Worm (Caenorhabditis elegans) whole organism, L1 larva: ENCODE data around the gene nhr-273.

Source experiments
- C04F5.9 ChIP-seq: sonication (generic microtip); optimal IDR thresholded peaks from 2 replicates; lab custom pipeline; 2016; ENCODE audit warnings: missing genetic modification characterization, missing compliant biosample characterization
- C34B4.2 ChIP-seq: sonication (generic microtip); optimal IDR thresholded peaks from 2 replicates; lab custom pipeline; 2017; ENCODE audit warnings: mild to moderate bottlenecking, missing genetic modification characterization, missing compliant biosample characterization
- F16B12.6 ChIP-seq: fragments of 150-350 bp; optimal IDR thresholded peaks from 2 replicates; lab custom pipeline; 2014; ENCODE audit warnings: missing biosample characterization, missing genetic modification characterization
- alr-1 ChIP-seq: fragments of 200-800 bp; sonication (Bioruptor generic); optimal IDR thresholded peaks from 2 replicates; lab custom pipeline; 2018; ENCODE audit warnings: borderline replicate concordance, mild to moderate bottlenecking, missing genetic modification characterization, missing compliant biosample characterization
- ama-1 ChIP-seq: fragments of 150-350 bp; optimal IDR thresholded peaks from 2 replicates; lab custom pipeline; 2014
- ceh-8 ChIP-seq: fragments of 200-800 bp; sonication (Bioruptor generic); optimal IDR thresholded peaks from 2 replicates; lab custom pipeline; 2018; ENCODE audit warnings: mild to moderate bottlenecking, missing genetic modification characterization, moderate library complexity, missing compliant biosample characterization
- ceh-82 ChIP-seq, 3 experiments: fragments of 150-350 bp in 1 of 3; sonication (generic microtip) in 2 of 3; optimal IDR thresholded peaks; 2 replicates each; lab custom pipeline; 2014 to 2017; ENCODE audit warnings: missing biosample characterization in 3 of 3, missing genetic modification characterization in 3 of 3
- ces-1 ChIP-seq: fragments of 150-350 bp; optimal IDR thresholded peaks from 2 replicates; lab custom pipeline; 2014; ENCODE audit warnings: missing biosample characterization, missing genetic modification reagents, missing genetic modification characterization
- dsc-1 ChIP-seq: sonication (generic microtip); optimal IDR thresholded peaks from 2 replicates; lab custom pipeline; 2016; ENCODE audit warnings: mild to moderate bottlenecking, missing genetic modification characterization, missing compliant biosample characterization
- efl-1 ChIP-seq, 4 experiments: fragments of 150-350 bp; optimal IDR thresholded peaks in 3 of 4; peaks in 1 of 4; 1 replicate in 1 of 4; 2 replicates in 3 of 4; lab custom pipeline; 2014; ENCODE audit warnings: missing biosample characterization in 2 of 4, missing genetic modification characterization in 2 of 4, missing genetic modification reagents in 2 of 4
- efl-3 ChIP-seq: fragments of 200-800 bp; sonication (Bioruptor generic); optimal IDR thresholded peaks from 2 replicates; lab custom pipeline; 2018; ENCODE audit warnings: mild to moderate bottlenecking, missing genetic modification characterization, missing compliant biosample characterization
- elt-2 ChIP-seq: sonication (generic microtip); optimal IDR thresholded peaks from 2 replicates; lab custom pipeline; 2016; ENCODE audit warnings: missing genetic modification characterization, mild to moderate bottlenecking, inconsistent platforms, missing compliant biosample characterization, missing genetic modification reagents
- ets-5 ChIP-seq: fragments of 200-800 bp; sonication (Bioruptor generic); IDR thresholded peaks from 2 replicates; pipeline ENCODE4 v1.3.6; 2022; ENCODE audit warnings: missing genetic modification characterization, missing compliant biosample characterization
- fkh-4 ChIP-seq: sonication (generic microtip); optimal IDR thresholded peaks from 2 replicates; lab custom pipeline; 2016; ENCODE audit warnings: missing compliant biosample characterization, missing genetic modification characterization, borderline replicate concordance
- fos-1 ChIP-seq: fragments of 150-350 bp; optimal IDR thresholded peaks from 2 replicates; lab custom pipeline; 2014; ENCODE audit warnings: missing biosample characterization, missing genetic modification characterization
- hlh-17 ChIP-seq: fragments of 200-800 bp; sonication (Bioruptor generic); optimal IDR thresholded peaks from 2 replicates; lab custom pipeline; 2018; ENCODE audit warnings: missing genetic modification characterization, mild to moderate bottlenecking, missing compliant biosample characterization, moderate library complexity, borderline replicate concordance
- irx-1 ChIP-seq: sonication (generic microtip); optimal IDR thresholded peaks from 2 replicates; lab custom pipeline; 2016; ENCODE audit warnings: missing genetic modification characterization, missing compliant biosample characterization
- isw-1 ChIP-seq: fragments of 200-800 bp; sonication (Bioruptor generic); IDR thresholded peaks from 2 replicates; pipeline ENCODE4 v1.3.6; 2022; ENCODE audit warnings: missing genetic modification characterization, missing compliant biosample characterization
- lin-15B ChIP-seq: fragments of 150-350 bp; sonication (generic microtip); optimal IDR thresholded peaks from 3 replicates; lab custom pipeline; 2014; ENCODE audit warnings: missing biosample characterization, missing genetic modification characterization
- lin-35 ChIP-seq, 2 experiments: fragments of 150-350 bp; optimal IDR thresholded peaks; 2 replicates each; lab custom pipeline; 2014; ENCODE audit warnings: missing biosample characterization in 2 of 2, missing genetic modification characterization in 2 of 2, missing genetic modification reagents in 2 of 2
- lir-3 ChIP-seq: sonication (generic microtip); optimal IDR thresholded peaks from 2 replicates; lab custom pipeline; 2016; ENCODE audit warnings: mild to moderate bottlenecking, missing genetic modification characterization, moderate library complexity, missing compliant biosample characterization; ENCODE audit not compliant: poor library complexity
- mab-9 ChIP-seq: fragments of 200-800 bp; sonication (Bioruptor generic); IDR thresholded peaks from 2 replicates; pipeline ENCODE4 v1.3.6; 2022; ENCODE audit warnings: missing genetic modification reagents, missing genetic modification characterization, missing compliant biosample characterization
- nhr-28 ChIP-seq: fragments of 150-350 bp; optimal IDR thresholded peaks from 2 replicates; lab custom pipeline; 2014; ENCODE audit warnings: missing biosample characterization, missing genetic modification characterization
- nhr-47 ChIP-seq: sonication (generic microtip); optimal IDR thresholded peaks from 2 replicates; lab custom pipeline; 2016; ENCODE audit warnings: mild to moderate bottlenecking, missing genetic modification characterization, moderate library complexity, missing compliant biosample characterization
- nhr-71 ChIP-seq: sonication (generic microtip); optimal IDR thresholded peaks from 2 replicates; lab custom pipeline; 2016; ENCODE audit warnings: mild to moderate bottlenecking, missing genetic modification characterization, moderate library complexity, missing compliant biosample characterization
- nhr-77 ChIP-seq: fragments of 150-350 bp; optimal IDR thresholded peaks from 2 replicates; lab custom pipeline; 2014; ENCODE audit warnings: missing biosample characterization, missing genetic modification characterization
- nhr-90 ChIP-seq: sonication (generic microtip); optimal IDR thresholded peaks from 2 replicates; lab custom pipeline; 2016; ENCODE audit warnings: mild to moderate bottlenecking, missing genetic modification characterization, missing compliant biosample characterization; ENCODE audit not compliant: poor library complexity
- pag-3 ChIP-seq: sonication (generic microtip); optimal IDR thresholded peaks from 2 replicates; lab custom pipeline; 2017; ENCODE audit warnings: missing genetic modification characterization, mild to moderate bottlenecking, missing compliant biosample characterization, antibody characterized with exemption, borderline replicate concordance; ENCODE audit not compliant: insufficient read depth
- pax-3 ChIP-seq: fragments of 200-800 bp; sonication (Bioruptor generic); optimal IDR thresholded peaks from 2 replicates; lab custom pipeline; 2018; ENCODE audit warnings: mild to moderate bottlenecking, missing genetic modification characterization, moderate library complexity, missing compliant biosample characterization
- skn-1 ChIP-seq: fragments of 150-350 bp; optimal IDR thresholded peaks from 2 replicates; lab custom pipeline; 2014; ENCODE audit warnings: missing biosample characterization, missing genetic modification characterization
- sox-4 ChIP-seq: sonication (generic microtip); optimal IDR thresholded peaks from 2 replicates; lab custom pipeline; 2016; ENCODE audit warnings: missing genetic modification characterization, missing compliant biosample characterization
- sup-37 ChIP-seq: fragments of 200-800 bp; sonication (Bioruptor generic); optimal IDR thresholded peaks from 2 replicates; lab custom pipeline; 2018; ENCODE audit warnings: mild to moderate bottlenecking, missing genetic modification characterization, missing compliant biosample characterization
- swsn-7 ChIP-seq: sonication (generic microtip); optimal IDR thresholded peaks from 2 replicates; lab custom pipeline; 2016; ENCODE audit warnings: missing genetic modification characterization, missing compliant biosample characterization
- tbx-2 ChIP-seq: sonication (generic microtip); optimal IDR thresholded peaks from 2 replicates; lab custom pipeline; 2016; ENCODE audit warnings: missing genetic modification characterization, missing compliant biosample characterization
- unc-130 ChIP-seq: fragments of 150-350 bp; optimal IDR thresholded peaks from 2 replicates; lab custom pipeline; 2017; ENCODE audit warnings: missing biosample characterization, missing genetic modification characterization, inconsistent platforms
- unc-30 ChIP-seq: sonication (generic microtip); optimal IDR thresholded peaks from 2 replicates; lab custom pipeline; 2017; ENCODE audit warnings: missing biosample characterization, missing genetic modification characterization
- unc-86 ChIP-seq: sonication (generic microtip); optimal IDR thresholded peaks from 2 replicates; lab custom pipeline; 2016; ENCODE audit warnings: missing genetic modification characterization, missing compliant biosample characterization
- unc-98 ChIP-seq: fragments of 200-800 bp; sonication (Bioruptor generic); IDR thresholded peaks from 2 replicates; pipeline ENCODE4 v1.3.6; 2022; ENCODE audit warnings: missing genetic modification characterization, missing compliant biosample characterization
- vab-15 ChIP-seq: sonication (generic microtip); optimal IDR thresholded peaks from 2 replicates; lab custom pipeline; 2017; ENCODE audit warnings: missing genotype, mild to moderate bottlenecking, missing genetic modification characterization, missing compliant biosample characterization
- xbp-1 ChIP-seq: sonication (generic microtip); optimal IDR thresholded peaks from 2 replicates; lab custom pipeline; 2016; ENCODE audit warnings: missing genetic modification characterization, missing compliant biosample characterization
- ztf-4 ChIP-seq: fragments of 150-350 bp; optimal IDR thresholded peaks from 2 replicates; lab custom pipeline; 2014; ENCODE audit warnings: missing biosample characterization, missing genetic modification characterization

Gene nhr-273

ce11 chrII:4424807-4425206 is 10.3 kb upstream of the nhr-273 start, which contains the start of the genes dcaf-13 and toe-1 (continued):
- TF ChIP-seq unc-130 (tag; lab: Kevin White, UChicago) (no peak), irx-1 (tag; lab: Kevin White, UChicago) (no peak), vab-15 (tag; lab: Kevin White, UChicago) (no peak), fos-1 (tag; lab: Kevin White, UChicago) (no peak), pag-3 (no peak), xbp-1 (tag; lab: Kevin White, UChicago) (no peak), dsc-1 (tag; lab: Kevin White, UChicago) (no peak), efl-1 (optimal IDR thresholded peaks at IDR 0.05; lab: Kevin White, UChicago) (peak; percentile 3 to 40), efl-1 (GFP tag; optimal IDR thresholded peaks at IDR 0.05 in 1 of 2; lab: Kevin White, UChicago) (peak; percentile 44 to 68), C34B4.2 (no peak), skn-1 (no peak), ets-5 (no peak), isw-1 (GFP tag; lab: Robert Waterston, UW) (no peak), unc-30 (no peak), ztf-4 (tag; lab: Kevin White, UChicago) (no peak), nhr-77 (no peak), ces-1 (GFP tag; lab: Kevin White, UChicago) (no peak), hlh-17 (GFP tag; lab: Kevin White, UChicago) (no peak), elt-2 (tag; lab: Kevin White, UChicago) (no peak), nhr-90 (no peak), F16B12.6 (tag; lab: Kevin White, UChicago) (peak; percentile 84), ceh-82 (tag; optimal IDR thresholded peaks at IDR 0.05; lab: Kevin White, UChicago) (peak in 2 of 3 experiments; percentile 7 to 17), lin-15B (tag; lab: Kevin White, UChicago) (no peak), mab-9 (GFP tag; lab: Robert Waterston, UW) (no peak), lir-3 (no peak), lin-35 (GFP tag; optimal IDR thresholded peaks at IDR 0.05; lab: Kevin White, UChicago) (peak in 1 of 2 experiments; percentile 37), nhr-47 (peak; percentile 17), nhr-71 (tag; lab: Kevin White, UChicago) (no peak), alr-1 (tag; lab: Kevin White, UChicago) (no peak), swsn-7 (tag; lab: Kevin White, UChicago) (peak; percentile 8)

DNA sequence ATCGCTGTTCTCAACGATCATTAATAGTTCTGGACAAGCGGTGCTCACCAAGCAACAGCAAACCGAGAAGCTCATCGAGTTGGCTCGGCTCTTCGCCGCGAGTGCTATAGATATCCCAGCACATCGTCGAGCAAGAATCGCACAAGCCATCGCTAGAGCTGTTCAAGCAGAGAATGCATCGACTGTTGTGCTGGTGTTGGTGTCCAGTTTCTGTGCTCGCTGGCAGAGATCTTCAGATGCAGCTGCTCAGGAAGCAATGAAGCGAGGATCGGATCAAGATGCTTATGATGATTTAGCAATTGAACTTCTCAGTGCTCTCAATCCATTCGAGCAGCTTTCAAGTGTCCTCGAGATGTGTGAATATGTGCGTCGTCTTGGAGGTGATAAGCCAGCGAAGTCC is 7.0 kb upstream of the nhr-273 start:
- TF ChIP-seq C34B4.2 (no peak), efl-3 (GFP tag; lab: Kevin White, UChicago) (no peak), alr-1 (tag; lab: Kevin White, UChicago) (no peak), C04F5.9 (tag; lab: Kevin White, UChicago) (no peak), fkh-4 (tag; lab: Kevin White, UChicago) (no peak), sox-4 (tag; lab: Kevin White, UChicago) (no peak), unc-98 (no peak), irx-1 (tag; lab: Kevin White, UChicago) (no peak), tbx-2 (tag; lab: Kevin White, UChicago) (no peak), pax-3 (tag; lab: Kevin White, UChicago) (no peak), ceh-8 (GFP tag; lab: Kevin White, UChicago) (no peak), sup-37 (GFP tag; lab: Kevin White, UChicago) (no peak), ama-1 (lab: Kevin White, UChicago) (no peak), lin-15B (tag; lab: Kevin White, UChicago) (no peak), unc-86 (tag; lab: Kevin White, UChicago) (no peak), nhr-28 (no peak), lin-35 (GFP tag; optimal IDR thresholded peaks at IDR 0.05; lab: Kevin White, UChicago) (no peak), vab-15 (tag; lab: Kevin White, UChicago) (no peak), isw-1 (GFP tag; lab: Robert Waterston, UW) (no peak), dsc-1 (tag; lab: Kevin White, UChicago) (no peak)
